Fruit fly (Drosophila melanogaster): ENCODE measurements around the gene Crag.
A peak's percentile ranks its signal among the peaks of the same experiment; 100 is the strongest.

The Crag gene

DNA sequence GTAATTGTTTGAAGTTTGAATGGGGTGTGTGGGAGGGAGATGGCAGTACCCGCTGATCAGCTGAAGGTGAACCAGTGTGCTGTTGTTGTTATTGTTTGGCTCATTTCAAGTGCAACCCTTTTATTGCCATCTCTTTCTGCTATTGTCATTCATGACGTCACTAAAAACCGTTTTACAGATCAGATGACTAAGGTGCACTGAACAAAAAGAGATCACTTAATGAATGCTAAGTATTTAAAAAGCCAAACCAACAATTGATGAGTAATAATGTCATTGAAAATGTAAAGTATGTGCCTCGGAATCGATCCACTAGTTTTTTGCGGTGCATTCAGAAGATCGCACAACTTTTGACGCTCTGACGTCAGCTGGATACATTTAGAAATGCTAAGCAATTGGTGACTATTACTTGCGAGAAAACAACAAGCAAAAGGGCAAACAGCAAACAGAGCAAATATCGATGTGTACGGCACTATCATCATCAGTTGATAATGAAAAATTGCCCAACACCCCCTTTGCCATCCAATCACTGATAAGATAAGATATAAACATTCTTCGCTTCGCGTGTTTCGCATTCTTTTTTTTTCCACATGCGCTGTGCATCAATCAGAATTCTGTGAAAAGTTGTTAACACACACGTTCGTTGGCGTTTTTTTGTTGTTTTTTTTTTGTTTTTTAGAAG lies 17.0 kb upstream of the Crag start (continued):
- TF ChIP-seq CG17359 (tag; optimal IDR thresholded peaks at IDR 0.05) = peak; percentile 51
- no peak for TF ChIP-seq NC2β (GFP tag; optimal IDR thresholded peaks at IDR 0.05)
- TF ChIP-seq tup (GFP tag; optimal IDR thresholded peaks at IDR 0.05) = no peak
- no peak for TF ChIP-seq Trl (optimal IDR thresholded peaks at IDR 0.05)
- peak; percentile 1 for TF ChIP-seq Trl (GFP tag; optimal IDR thresholded peaks at IDR 0.05)
- TF ChIP-seq CG3065 (GFP tag; optimal IDR thresholded peaks at IDR 0.05) = no peak
- TF ChIP-seq CG13287 (GFP tag; IDR thresholded peaks at IDR 0.05; ENCODE audit: partially characterized antibody) = no peak
- peak; percentile 51 for TF ChIP-seq CG2678 (tag; optimal IDR thresholded peaks at IDR 0.05)
- TF ChIP-seq zf30C (GFP tag; optimal IDR thresholded peaks at IDR 0.05) = peak; percentile 36
- TF ChIP-seq Hr78 (GFP tag; optimal IDR thresholded peaks at IDR 0.05) = no peak
- no peak for TF ChIP-seq sim (GFP tag; IDR thresholded peaks at IDR 0.05)
- TF ChIP-seq CG11247 (GFP tag; IDR thresholded peaks at IDR 0.05) = no peak
- TF ChIP-seq Asciz (GFP tag; optimal IDR thresholded peaks at IDR 0.05) = no peak
- TF ChIP-seq CG10959 (GFP tag; IDR thresholded peaks at IDR 0.05) = no peak
- TF ChIP-seq CG33213 (GFP tag; optimal IDR thresholded peaks at IDR 0.05) = no peak
- TF ChIP-seq CG2875 (GFP tag; optimal IDR thresholded peaks at IDR 0.05) = no peak
- peak; percentile 13 for TF ChIP-seq pb (GFP tag; optimal IDR thresholded peaks at IDR 0.05)
- TF ChIP-seq CG31365 (tag; optimal IDR thresholded peaks at IDR 0.05) = no peak
- TF ChIP-seq CG18011 (GFP tag; optimal IDR thresholded peaks at IDR 0.05) = no peak
- no peak for TF ChIP-seq CG9876 (GFP tag; optimal IDR thresholded peaks at IDR 0.05)
- no peak for TF ChIP-seq CG43689 (GFP tag; IDR thresholded peaks at IDR 0.05)
- TF ChIP-seq TFAM (GFP tag; optimal IDR thresholded peaks at IDR 0.05) = no peak
- no peak for TF ChIP-seq CG14050 (GFP tag; IDR thresholded peaks at IDR 0.05)
- TF ChIP-seq CG10274 (GFP tag; optimal IDR thresholded peaks at IDR 0.05) = no peak
- no peak for TF ChIP-seq CG6254 (GFP tag; optimal IDR thresholded peaks at IDR 0.05)
- no peak for TF ChIP-seq Nf-YC (tag; optimal IDR thresholded peaks at IDR 0.05)
- no peak for TF ChIP-seq Taf1 (GFP tag; IDR thresholded peaks at IDR 0.05)
- no peak for TF ChIP-seq PHDP (tag; optimal IDR thresholded peaks at IDR 0.05)
- 0 out of 3 replicates have a peak, but pooled peaks have one; percentile 39 for TF ChIP-seq CG11456 (GFP tag; IDR thresholded peaks at IDR 0.05)
- no peak for TF ChIP-seq CG4404 (GFP tag; IDR thresholded peaks at IDR 0.05)
- TF ChIP-seq Dip3 (GFP tag; optimal IDR thresholded peaks at IDR 0.05) = no peak
- TF ChIP-seq dpn (GFP tag; optimal IDR thresholded peaks at IDR 0.05) = peak; percentile 4 to 26
- peak; percentile 45 for TF ChIP-seq kay (GFP tag; optimal IDR thresholded peaks at IDR 0.05)
- no peak for TF ChIP-seq wdn (GFP tag; IDR thresholded peaks at IDR 0.05)
- TF ChIP-seq CG6813 (GFP tag; optimal IDR thresholded peaks at IDR 0.05) = peak; percentile 37
- TF ChIP-seq CG2129 (GFP tag; IDR thresholded peaks at IDR 0.05; ENCODE audit: partially characterized antibody) = no peak
- TF ChIP-seq yki (optimal IDR thresholded peaks at IDR 0.05) = no peak
- no peak for TF ChIP-seq inv (GFP tag; IDR thresholded peaks at IDR 0.05; ENCODE audit: partially characterized antibody)
- TF ChIP-seq crp (GFP tag; optimal IDR thresholded peaks at IDR 0.05) = peak in 1 of 2 experiments; percentile 45
- no peak for TF ChIP-seq CG9932 (GFP tag; IDR thresholded peaks at IDR 0.05)
- TF ChIP-seq Blimp-1 (GFP tag; optimal IDR thresholded peaks at IDR 0.05) = no peak
- TF ChIP-seq gro (GFP tag; optimal IDR thresholded peaks at IDR 0.05) = no peak
- no peak for TF ChIP-seq Sry-δ (GFP tag; optimal IDR thresholded peaks at IDR 0.05)
- no peak for TF ChIP-seq E2f2 (GFP tag; IDR thresholded peaks at IDR 0.05)
- no peak for TF ChIP-seq HmgD (GFP tag; optimal IDR thresholded peaks at IDR 0.05)
- no peak for TF ChIP-seq ttk (GFP tag; IDR thresholded peaks at IDR 0.05)
- no peak for TF ChIP-seq Lhr (GFP tag; optimal IDR thresholded peaks at IDR 0.05)
- peak; percentile 44 for TF ChIP-seq BtbVII (GFP tag; optimal IDR thresholded peaks at IDR 0.05)
- TF ChIP-seq CTCF (GFP tag; optimal IDR thresholded peaks at IDR 0.05) = no peak
- TF ChIP-seq vvl (GFP tag; IDR thresholded peaks at IDR 0.05) = peak; percentile 59; the same call in 1 of the 2 replicates
- no peak for TF ChIP-seq CG11093 (GFP tag; IDR thresholded peaks at IDR 0.05)

Data from whole organism, embryonic.